Fruit fly (Drosophila melanogaster) whole organism, embryonic: ENCODE data around the gene CG12118.
A peak's percentile ranks its signal among the peaks of the same experiment; 100 is the strongest.

Source experiments
- Ada2b ChIP-seq: fragments of 200-800 bp; sonication (Bioruptor generic); IDR thresholded peaks from 2 replicates; pipeline ENCODE4 v1.3.6; 2022; ENCODE audit warnings: missing biosample characterization, missing genetic modification characterization
- Atf3 ChIP-seq: fragments of 200-800 bp; sonication (Bioruptor generic); optimal IDR thresholded peaks from 3 replicates; lab custom pipeline; 2016; ENCODE audit warnings: missing biosample characterization, missing genetic modification characterization
- CG10654 ChIP-seq: fragments of 200-800 bp; sonication (Bioruptor generic); optimal IDR thresholded peaks from 2 replicates; lab custom pipeline; 2016; ENCODE audit warnings: missing biosample characterization, missing genetic modification characterization
- CG11560 ChIP-seq: fragments of 200-800 bp; sonication (Bioruptor generic); IDR thresholded peaks from 3 replicates; pipeline ENCODE4 v1.3.6; 2022; ENCODE audit warnings: missing biosample characterization, missing genetic modification characterization
- CG12104 ChIP-seq: fragments of 200-800 bp; sonication (Bioruptor generic); optimal IDR thresholded peaks from 3 replicates; lab custom pipeline; 2016; ENCODE audit warnings: missing biosample characterization, missing genetic modification characterization
- CG12659 ChIP-seq: fragments of 200-800 bp; sonication (Bioruptor generic); optimal IDR thresholded peaks from 3 replicates; lab custom pipeline; 2017; ENCODE audit warnings: mild to moderate bottlenecking, missing biosample characterization, missing genetic modification reagents, missing genetic modification characterization
- CG13624 ChIP-seq: fragments of 200-800 bp; sonication (Bioruptor generic); optimal IDR thresholded peaks from 2 replicates; lab custom pipeline; 2016; ENCODE audit warnings: missing biosample characterization, missing genetic modification characterization
- CG15073 ChIP-seq: fragments of 200-800 bp; sonication (Bioruptor generic); optimal IDR thresholded peaks from 2 replicates; lab custom pipeline; 2016; ENCODE audit warnings: missing biosample characterization, missing genetic modification characterization
- CG17328 ChIP-seq: fragments of 200-800 bp; sonication (Bioruptor generic); IDR thresholded peaks from 2 replicates; pipeline ENCODE4 v1.3.6; 2022; ENCODE audit warnings: missing biosample characterization, missing genetic modification characterization
- CG3407 ChIP-seq: fragments of 200-800 bp; sonication (Bioruptor generic); optimal IDR thresholded peaks from 2 replicates; lab custom pipeline; 2018; ENCODE audit warnings: missing biosample characterization, mild to moderate bottlenecking, missing genetic modification characterization
- CG42726 ChIP-seq: fragments of 200-800 bp; sonication (Bioruptor generic); IDR thresholded peaks from 2 replicates; pipeline ENCODE4 v1.3.6; 2022; ENCODE audit warnings: missing biosample characterization, missing genetic modification characterization; ENCODE audit not compliant: partially characterized antibody
- CG4730 ChIP-seq: fragments of 200-800 bp; sonication (Bioruptor generic); IDR thresholded peaks from 2 replicates; pipeline ENCODE4 v1.3.6; 2022; ENCODE audit warnings: missing biosample characterization, missing genetic modification characterization
- CG6791 ChIP-seq: fragments of 200-800 bp; sonication (Bioruptor generic); IDR thresholded peaks from 3 replicates; pipeline ENCODE4 v1.3.6; 2022; ENCODE audit warnings: missing biosample characterization, missing genetic modification characterization; ENCODE audit not compliant: partially characterized antibody
- CG6813 ChIP-seq: fragments of 200-800 bp; sonication (Bioruptor generic); optimal IDR thresholded peaks from 2 replicates; lab custom pipeline; 2017; ENCODE audit warnings: missing biosample characterization, missing genetic modification characterization, mild to moderate bottlenecking, moderate library complexity, missing genetic modification reagents
- CG7745 ChIP-seq: fragments of 200-800 bp; sonication (Bioruptor generic); optimal IDR thresholded peaks from 2 replicates; lab custom pipeline; 2018; ENCODE audit warnings: missing biosample characterization, mild to moderate bottlenecking, missing genetic modification characterization, moderate library complexity
- CG7786 ChIP-seq: fragments of 200-800 bp; sonication (Bioruptor generic); optimal IDR thresholded peaks from 2 replicates; lab custom pipeline; 2016; ENCODE audit warnings: missing biosample characterization, missing genetic modification characterization
- CG8359 ChIP-seq: fragments of 200-800 bp; sonication (Bioruptor generic); optimal IDR thresholded peaks from 2 replicates; lab custom pipeline; 2017; ENCODE audit warnings: missing biosample characterization, mild to moderate bottlenecking, missing genetic modification characterization, borderline replicate concordance
- CG8924 ChIP-seq: fragments of 200-800 bp; optimal IDR thresholded peaks from 3 replicates; lab custom pipeline; 2019; ENCODE audit warnings: missing biosample characterization, mild to moderate bottlenecking, missing genetic modification characterization, moderate library complexity
- CG9437 ChIP-seq: fragments of 200-800 bp; sonication (Bioruptor generic); optimal IDR thresholded peaks from 2 replicates; lab custom pipeline; 2018; ENCODE audit warnings: missing biosample characterization, mild to moderate bottlenecking, missing genetic modification characterization
- CG9609 ChIP-seq: fragments of 200-800 bp; sonication (Bioruptor generic); optimal IDR thresholded peaks from 3 replicates; lab custom pipeline; 2016; ENCODE audit warnings: missing biosample characterization, missing genetic modification characterization
- CG9876 ChIP-seq: fragments of 200-800 bp; sonication (Bioruptor generic); optimal IDR thresholded peaks from 2 replicates; lab custom pipeline; 2016; ENCODE audit warnings: missing biosample characterization, missing genetic modification characterization
- Camta ChIP-seq: fragments of 200-800 bp; sonication (Bioruptor generic); optimal IDR thresholded peaks from 2 replicates; lab custom pipeline; 2016; ENCODE audit warnings: missing biosample characterization, missing genetic modification characterization
- CrebB ChIP-seq: fragments of 200-800 bp; sonication (Bioruptor generic); optimal IDR thresholded peaks from 3 replicates; lab custom pipeline; 2018; ENCODE audit warnings: missing biosample characterization, mild to moderate bottlenecking, missing genetic modification characterization
- Dp ChIP-seq: fragments of 200-800 bp; sonication (Bioruptor generic); optimal IDR thresholded peaks from 2 replicates; lab custom pipeline; 2018; ENCODE audit warnings: missing biosample characterization, mild to moderate bottlenecking, missing genetic modification characterization, moderate library complexity
- Fer2 ChIP-seq: fragments of 200-800 bp; sonication (Bioruptor generic); optimal IDR thresholded peaks from 2 replicates; lab custom pipeline; 2018; ENCODE audit warnings: missing biosample characterization, mild to moderate bottlenecking, missing genetic modification characterization, moderate library complexity
- Fer3 ChIP-seq: fragments of 200-800 bp; sonication (Bioruptor generic); optimal IDR thresholded peaks from 2 replicates; lab custom pipeline; 2018; ENCODE audit warnings: missing biosample characterization, mild to moderate bottlenecking, missing genetic modification characterization, moderate library complexity
- Hand ChIP-seq: fragments of 200-800 bp; sonication (Bioruptor generic); optimal IDR thresholded peaks from 2 replicates; lab custom pipeline; 2017; ENCODE audit warnings: mild to moderate bottlenecking, missing biosample characterization, missing genetic modification reagents, missing genetic modification characterization
- Nf-YA ChIP-seq: fragments of 200-800 bp; sonication (Bioruptor generic); IDR thresholded peaks from 2 replicates; pipeline ENCODE4 v1.3.6; 2022; ENCODE audit warnings: missing biosample characterization, missing genetic modification characterization
- Nf-YB ChIP-seq: fragments of 200-800 bp; sonication (Bioruptor generic); optimal IDR thresholded peaks from 3 replicates; lab custom pipeline; 2019; ENCODE audit warnings: missing biosample characterization, mild to moderate bottlenecking, missing genetic modification characterization, moderate library complexity
- Spps ChIP-seq: fragments of 200-800 bp; sonication (Bioruptor generic); optimal IDR thresholded peaks from 2 replicates; lab custom pipeline; 2018; ENCODE audit warnings: missing biosample characterization, mild to moderate bottlenecking, missing genetic modification characterization
- Ssrp ChIP-seq: fragments of 200-800 bp; sonication (Bioruptor generic); optimal IDR thresholded peaks from 2 replicates; lab custom pipeline; 2018; ENCODE audit warnings: missing biosample characterization, mild to moderate bottlenecking, missing genetic modification characterization, moderate library complexity
- Xbp1 ChIP-seq: fragments of 200-800 bp; sonication (Bioruptor generic); optimal IDR thresholded peaks from 3 replicates; lab custom pipeline; 2016; ENCODE audit warnings: missing biosample characterization, mild to moderate bottlenecking, missing genetic modification characterization
- ato ChIP-seq: fragments of 200-800 bp; sonication (Bioruptor generic); IDR thresholded peaks from 2 replicates; pipeline ENCODE4 v1.3.6; 2022; ENCODE audit warnings: missing biosample characterization, missing genetic modification characterization; ENCODE audit not compliant: partially characterized antibody
- bcd ChIP-seq: fragments of 200-800 bp; sonication (Bioruptor generic); optimal IDR thresholded peaks from 2 replicates; lab custom pipeline; 2017; ENCODE audit warnings: missing biosample characterization, mild to moderate bottlenecking, missing genetic modification characterization
- bsh ChIP-seq, 2 experiments: fragments of 200-800 bp; sonication (Bioruptor generic); optimal IDR thresholded peaks; 2 replicates each; lab custom pipeline; 2017 to 2018; ENCODE audit warnings: mild to moderate bottlenecking in 2 of 2, missing biosample characterization in 2 of 2, missing genetic modification characterization in 2 of 2, moderate library complexity in 1 of 2
- chinmo ChIP-seq: fragments of 200-800 bp; sonication (Bioruptor generic); IDR thresholded peaks from 4 replicates; pipeline ENCODE4 v1.3.6; 2022; ENCODE audit warnings: missing biosample characterization, missing genetic modification characterization; ENCODE audit not compliant: partially characterized antibody
- chm ChIP-seq: fragments of 200-800 bp; sonication (Bioruptor generic); IDR thresholded peaks from 2 replicates; pipeline ENCODE4 v1.3.6; 2022; ENCODE audit warnings: missing biosample characterization, missing genetic modification characterization
- dmrt99B ChIP-seq: fragments of 200-800 bp; sonication (Bioruptor generic); optimal IDR thresholded peaks from 2 replicates; lab custom pipeline; 2018; ENCODE audit warnings: missing biosample characterization, mild to moderate bottlenecking, missing genetic modification characterization, moderate library complexity
- en ChIP-seq: fragments of 200-800 bp; sonication (Bioruptor generic); optimal IDR thresholded peaks from 2 replicates; lab custom pipeline; 2016; ENCODE audit warnings: missing biosample characterization, missing genetic modification characterization
- fd102C ChIP-seq: fragments of 200-800 bp; sonication (Bioruptor generic); optimal IDR thresholded peaks from 2 replicates; lab custom pipeline; 2018; ENCODE audit warnings: missing biosample characterization, mild to moderate bottlenecking, missing genetic modification characterization, moderate library complexity
- gro ChIP-seq: fragments of 200-800 bp; sonication (Bioruptor generic); optimal IDR thresholded peaks from 2 replicates; lab custom pipeline; 2016; ENCODE audit warnings: missing biosample characterization, missing genetic modification characterization
- gt ChIP-seq: fragments of 200-800 bp; sonication (Bioruptor generic); IDR thresholded peaks from 2 replicates; pipeline ENCODE4 v1.3.6; 2022; ENCODE audit warnings: missing biosample characterization, missing genetic modification characterization
- hkb ChIP-seq, 2 experiments: fragments of 200-800 bp in 1 of 2; fragments of >200 bp in 1 of 2; sonication (Bioruptor generic) in 1 of 2; IDR thresholded peaks in 1 of 2; optimal IDR thresholded peaks in 1 of 2; 2 replicates each; pipeline versions ENCODE4 v1.3.6 to Lab custom; 2017 to 2022; ENCODE audit warnings: missing biosample characterization in 1 of 2, missing genetic modification characterization in 1 of 2
- jigr1 ChIP-seq: fragments of 200-800 bp; sonication (Bioruptor generic); IDR thresholded peaks from 3 replicates; pipeline ENCODE4 v1.3.6; 2022; ENCODE audit warnings: missing biosample characterization, missing genetic modification characterization
- lmd ChIP-seq: fragments of 200-800 bp; sonication (Bioruptor generic); IDR thresholded peaks from 2 replicates; pipeline ENCODE4 v1.3.6; 2022; ENCODE audit warnings: missing biosample characterization, missing genetic modification characterization
- luna ChIP-seq: fragments of 200-800 bp; sonication (Bioruptor generic); optimal IDR thresholded peaks from 2 replicates; lab custom pipeline; 2016; ENCODE audit warnings: missing biosample characterization, missing genetic modification characterization
- oc ChIP-seq: fragments of 200-800 bp; sonication (Bioruptor generic); optimal IDR thresholded peaks from 2 replicates; lab custom pipeline; 2018; ENCODE audit warnings: missing biosample characterization, mild to moderate bottlenecking, missing genetic modification characterization, moderate library complexity
- pho ChIP-seq: fragments of 200-800 bp; sonication (Bioruptor generic); optimal IDR thresholded peaks from 2 replicates; lab custom pipeline; 2016; ENCODE audit warnings: missing biosample characterization, missing genetic modification characterization
- ro ChIP-seq: fragments of 200-800 bp; sonication (Bioruptor generic); IDR thresholded peaks from 2 replicates; pipeline ENCODE4 v1.3.6; 2022; ENCODE audit warnings: missing biosample characterization, missing genetic modification characterization
- schlank ChIP-seq: fragments of 200-800 bp; sonication (Bioruptor generic); optimal IDR thresholded peaks from 2 replicates; lab custom pipeline; 2018; ENCODE audit warnings: missing biosample characterization, mild to moderate bottlenecking, missing genetic modification characterization

CG12118 gene

dm6 chrX:9152127-9152598 lies 44.1 kb downstream of the CG12118 start (continued):
- TF ChIP-seq jigr1 (GFP tag; lab: Robert Waterston, UW) (no peak), ro (GFP tag; lab: Robert Waterston, UW) (no peak), Fer2 (tag; lab: Kevin White, UChicago) (no peak), Ada2b (no peak), oc (peak; percentile 47), Camta (no peak), CG15073 (GFP tag; lab: Kevin White, UChicago) (no peak), en (GFP tag; lab: Kevin White, UChicago) (no peak), CG8924 (tag; lab: Kevin White, UChicago) (peak; percentile 31), ato (GFP tag; lab: Robert Waterston, UW) (no peak), schlank (tag; lab: Kevin White, UChicago) (no peak), gro (GFP tag; lab: Kevin White, UChicago) (no peak), chinmo (GFP tag; lab: Robert Waterston, UW) (peak; percentile 97), Dp (no peak), bcd (GFP tag; lab: Kevin White, UChicago) (peak; percentile 24), Fer3 (no peak), Spps (no peak), CrebB (tag; lab: Kevin White, UChicago) (peak; percentile 12), bsh (GFP tag; optimal IDR thresholded peaks at IDR 0.05; lab: Kevin White, UChicago) (peak; percentile 19 to 20), CG6813 (GFP tag; lab: Kevin White, UChicago) (no peak), dmrt99B (tag; lab: Kevin White, UChicago) (no peak), CG6791 (no peak), CG9609 (GFP tag; lab: Kevin White, UChicago) (no peak), CG7745 (tag; lab: Kevin White, UChicago) (no peak), CG11560 (tag; lab: Robert Waterston, UW) (no peak), gt (GFP tag; lab: Robert Waterston, UW) (no peak), CG12659 (GFP tag; lab: Kevin White, UChicago) (peak; percentile 61), CG13624 (GFP tag; lab: Kevin White, UChicago) (peak; percentile 57), CG17328 (GFP tag; lab: Robert Waterston, UW) (0 out of 2 replicates have a peak, but pooled peaks have one; percentile 11), CG10654 (no peak), chm (GFP tag; lab: Robert Waterston, UW) (peak; percentile 64; the same call in 1 of the 2 replicates), Ssrp (tag; lab: Kevin White, UChicago) (peak; percentile 6), Xbp1 (GFP tag; lab: Kevin White, UChicago) (peak; percentile 39), Atf3 (GFP tag; lab: Kevin White, UChicago) (no peak), CG4730 (no peak), lmd (GFP tag; lab: Robert Waterston, UW) (no peak), Nf-YA (GFP tag; lab: Robert Waterston, UW) (0 out of 2 replicates have a peak, but pooled peaks have one; percentile 8), CG9876 (GFP tag; lab: Kevin White, UChicago) (peak; percentile 23), pho (GFP tag; lab: Kevin White, UChicago) (no peak), hkb (optimal IDR thresholded peaks at IDR 0.05; lab: Kevin White, UChicago) (no peak), hkb (GFP tag; IDR thresholded peaks at IDR 0.05; lab: Robert Waterston, UW) (peak; percentile 54), Nf-YB (GFP tag; lab: Kevin White, UChicago) (peak; percentile 53), CG12104 (peak; percentile 24), CG9437 (GFP tag; lab: Kevin White, UChicago) (no peak), CG7786 (GFP tag; lab: Kevin White, UChicago) (no peak), fd102C (no peak), CG3407 (GFP tag; lab: Kevin White, UChicago) (no peak), CG42726 (no peak), luna (GFP tag; lab: Kevin White, UChicago) (no peak), Hand (GFP tag; lab: Kevin White, UChicago) (no peak), CG8359 (GFP tag; lab: Kevin White, UChicago) (no peak)
